Worm (Caenorhabditis elegans) whole organism, young adult: ENCODE data around the gene R01H10.4.

Source experiments
- B0019.2 ChIP-seq: fragments of 200-800 bp; sonication (Bioruptor generic); conservative IDR thresholded peaks from 2 replicates; pipeline ENCODE4 v1.3.6; 2022; ENCODE audit warnings: missing genetic modification reagents, missing genetic modification characterization, missing compliant biosample characterization
- F23B12.7 ChIP-seq: sonication (generic microtip); optimal IDR thresholded peaks from 2 replicates; lab custom pipeline; 2017; ENCODE audit warnings: missing genetic modification characterization, mild to moderate bottlenecking, missing compliant biosample characterization, antibody characterized with exemption, moderate library complexity; ENCODE audit not compliant: insufficient read depth
- F33H1.4 ChIP-seq: fragments of 200-800 bp; sonication (Bioruptor generic); IDR thresholded peaks from 2 replicates; pipeline ENCODE4 v1.3.6; 2022; ENCODE audit warnings: missing genetic modification reagents, missing genetic modification characterization, missing compliant biosample characterization
- F37B4.10 ChIP-seq: fragments of 200-800 bp; sonication (Bioruptor generic); IDR thresholded peaks from 2 replicates; pipeline ENCODE4 v1.3.6; 2022; ENCODE audit warnings: missing genetic modification characterization, missing compliant biosample characterization
- F52B5.7 ChIP-seq: sonication (generic microtip); optimal IDR thresholded peaks from 2 replicates; lab custom pipeline; 2016; ENCODE audit warnings: mild to moderate bottlenecking, missing genetic modification characterization, missing compliant biosample characterization
- F55B11.4 ChIP-seq: sonication (generic microtip); optimal IDR thresholded peaks from 2 replicates; lab custom pipeline; 2016; ENCODE audit warnings: missing compliant biosample characterization, missing genetic modification characterization, borderline replicate concordance; ENCODE audit not compliant: insufficient read depth
- Y53F4B.3 ChIP-seq: fragments of 200-800 bp; sonication (Bioruptor generic); IDR thresholded peaks from 2 replicates; pipeline ENCODE4 v1.3.6; 2022; ENCODE audit warnings: missing genetic modification reagents, missing genetic modification characterization, missing compliant biosample characterization
- Y56A3A.18 ChIP-seq: fragments of 200-800 bp; sonication (Bioruptor generic); IDR thresholded peaks from 2 replicates; pipeline ENCODE4 v1.3.6; 2022; ENCODE audit warnings: missing genetic modification reagents, missing genetic modification characterization, missing compliant biosample characterization
- akir-1 ChIP-seq: fragments of 200-800 bp; sonication (Bioruptor generic); optimal IDR thresholded peaks from 2 replicates; lab custom pipeline; 2018; ENCODE audit warnings: mild to moderate bottlenecking, missing genetic modification characterization, moderate library complexity, missing compliant biosample characterization
- aptf-3 ChIP-seq: fragments of 200-800 bp; sonication (Bioruptor generic); IDR thresholded peaks from 2 replicates; pipeline ENCODE4 v1.3.6; 2022; ENCODE audit warnings: missing genetic modification characterization, missing compliant biosample characterization
- attf-3 ChIP-seq: fragments of 200-800 bp; sonication (Bioruptor generic); conservative IDR thresholded peaks from 2 replicates; pipeline ENCODE4 v1.3.6; 2022; ENCODE audit warnings: missing genetic modification reagents, missing genetic modification characterization, missing compliant biosample characterization
- bed-1 ChIP-seq: fragments of 200-800 bp; sonication (Bioruptor generic); IDR thresholded peaks from 2 replicates; pipeline ENCODE4 v1.3.6; 2022; ENCODE audit warnings: missing genetic modification reagents, missing genetic modification characterization, missing compliant biosample characterization
- ccch-3 ChIP-seq: fragments of 200-800 bp; sonication (Bioruptor generic); optimal IDR thresholded peaks from 2 replicates; lab custom pipeline; 2018; ENCODE audit warnings: mild to moderate bottlenecking, missing genetic modification characterization, missing compliant biosample characterization
- ceh-79 ChIP-seq: sonication (generic microtip); optimal IDR thresholded peaks from 2 replicates; lab custom pipeline; 2017; ENCODE audit warnings: mild to moderate bottlenecking, missing genetic modification characterization, missing compliant biosample characterization
- chd-7 ChIP-seq: sonication (generic microtip); optimal IDR thresholded peaks from 2 replicates; lab custom pipeline; 2016; ENCODE audit warnings: mild to moderate bottlenecking, missing genetic modification characterization, moderate library complexity, missing compliant biosample characterization
- die-1 ChIP-seq: sonication (generic microtip); optimal IDR thresholded peaks from 2 replicates; lab custom pipeline; 2016; ENCODE audit warnings: missing genotype, mild to moderate bottlenecking, missing genetic modification characterization, missing compliant biosample characterization
- dox-1 ChIP-seq: fragments of 200-800 bp; sonication (Bioruptor generic); IDR thresholded peaks from 2 replicates; pipeline ENCODE4 v1.3.6; 2022; ENCODE audit warnings: missing genetic modification reagents, missing genetic modification characterization, missing compliant biosample characterization
- dpff-1 ChIP-seq: sonication (generic microtip); optimal IDR thresholded peaks from 2 replicates; lab custom pipeline; 2017; ENCODE audit warnings: mild to moderate bottlenecking, missing genetic modification characterization, missing compliant biosample characterization
- dpl-1 ChIP-seq: fragments of 150-350 bp; optimal IDR thresholded peaks from 2 replicates; lab custom pipeline; 2014; ENCODE audit warnings: missing biosample characterization, missing genetic modification reagents, missing genetic modification characterization
- efl-1 ChIP-seq: fragments of 150-350 bp; optimal IDR thresholded peaks from 2 replicates; lab custom pipeline; 2014; ENCODE audit warnings: missing biosample characterization, missing genetic modification reagents, missing genetic modification characterization
- egrh-3 ChIP-seq: fragments of 200-800 bp; sonication (Bioruptor generic); IDR thresholded peaks from 2 replicates; pipeline ENCODE4 v1.3.6; 2022; ENCODE audit warnings: missing genetic modification reagents, missing genetic modification characterization, missing compliant biosample characterization
- fkh-3 ChIP-seq: sonication (generic microtip); optimal IDR thresholded peaks from 2 replicates; lab custom pipeline; 2016; ENCODE audit warnings: mild to moderate bottlenecking, missing genetic modification characterization, missing compliant biosample characterization
- hlh-12 ChIP-seq: sonication (generic microtip); optimal IDR thresholded peaks from 2 replicates; lab custom pipeline; 2016; ENCODE audit warnings: missing genetic modification characterization, missing compliant biosample characterization
- hlh-26 ChIP-seq: fragments of 200-800 bp; sonication (Bioruptor generic); conservative IDR thresholded peaks from 2 replicates; pipeline ENCODE4 v1.3.6; 2022; ENCODE audit warnings: missing genetic modification reagents, missing genetic modification characterization, missing compliant biosample characterization
- hmg-20 ChIP-seq: fragments of 200-800 bp; sonication (Bioruptor generic); IDR thresholded peaks from 2 replicates; pipeline ENCODE4 v1.3.6; 2022; ENCODE audit warnings: missing genetic modification reagents, missing genetic modification characterization, missing compliant biosample characterization
- let-526 ChIP-seq: fragments of 200-800 bp; sonication (Bioruptor generic); IDR thresholded peaks from 2 replicates; pipeline ENCODE4 v1.3.6; 2022; ENCODE audit warnings: missing genetic modification reagents, missing genetic modification characterization, missing compliant biosample characterization
- lin-35 ChIP-seq, 3 experiments: fragments of 150-350 bp in 2 of 3; sonication (generic microtip) in 1 of 3; optimal IDR thresholded peaks; 2 replicates each; lab custom pipeline; 2014 to 2018; ENCODE audit warnings: missing biosample characterization in 3 of 3, missing genetic modification characterization in 3 of 3, missing genetic modification reagents in 3 of 3
- lin-40 ChIP-seq: sonication (generic microtip); optimal IDR thresholded peaks from 2 replicates; lab custom pipeline; 2016; ENCODE audit warnings: missing genetic modification characterization, mild to moderate bottlenecking, missing compliant biosample characterization, missing genotype, missing genetic modification reagents
- lin-54 ChIP-seq: fragments of 200-800 bp; sonication (Bioruptor generic); optimal IDR thresholded peaks from 2 replicates; lab custom pipeline; 2018; ENCODE audit warnings: mild to moderate bottlenecking, missing genetic modification characterization, missing compliant biosample characterization
- madf-3 ChIP-seq: fragments of 200-800 bp; sonication (Bioruptor generic); IDR thresholded peaks from 2 replicates; pipeline ENCODE4 v1.3.6; 2022; ENCODE audit warnings: missing genetic modification reagents, missing genetic modification characterization, missing compliant biosample characterization
- mcd-1 ChIP-seq: fragments of 200-800 bp; sonication (Bioruptor generic); IDR thresholded peaks from 2 replicates; pipeline ENCODE4 v1.3.6; 2022; ENCODE audit warnings: missing genetic modification reagents, missing genetic modification characterization, missing compliant biosample characterization
- nfyb-1 ChIP-seq: fragments of 200-800 bp; sonication (Bioruptor generic); IDR thresholded peaks from 2 replicates; pipeline ENCODE4 v1.3.6; 2022; ENCODE audit warnings: missing genetic modification reagents, missing genetic modification characterization, missing compliant biosample characterization
- nhr-179 ChIP-seq: sonication (generic microtip); optimal IDR thresholded peaks from 2 replicates; lab custom pipeline; 2016; ENCODE audit warnings: mild to moderate bottlenecking, missing genetic modification characterization, missing compliant biosample characterization
- nhr-27 ChIP-seq: fragments of 200-800 bp; sonication (Bioruptor generic); optimal IDR thresholded peaks from 2 replicates; lab custom pipeline; 2018; ENCODE audit warnings: mild to moderate bottlenecking, missing genetic modification characterization, moderate library complexity, missing compliant biosample characterization
- pha-4 ChIP-seq: fragments of 150-350 bp; sonication (generic microtip); optimal IDR thresholded peaks from 2 replicates; lab custom pipeline; 2014; ENCODE audit warnings: missing biosample characterization, missing genetic modification reagents, missing genetic modification characterization
- sptf-2 ChIP-seq: fragments of 200-800 bp; sonication (Bioruptor generic); optimal IDR thresholded peaks from 2 replicates; lab custom pipeline; 2018; ENCODE audit warnings: mild to moderate bottlenecking, missing genetic modification characterization, missing compliant biosample characterization
- unc-130 ChIP-seq: sonication (generic microtip); optimal IDR thresholded peaks from 2 replicates; lab custom pipeline; 2016; ENCODE audit warnings: missing genetic modification reagents, missing genetic modification characterization, missing compliant biosample characterization
- unc-62 ChIP-seq: fragments of 150-350 bp; optimal IDR thresholded peaks from 2 replicates; lab custom pipeline; 2014; ENCODE audit warnings: missing biosample characterization, missing genetic modification reagents, missing genetic modification characterization
- zfh-2 ChIP-seq: fragments of 200-800 bp; sonication (Bioruptor generic); conservative IDR thresholded peaks from 2 replicates; pipeline ENCODE4 v1.3.6; 2022; ENCODE audit warnings: missing genetic modification reagents, missing genetic modification characterization, missing compliant biosample characterization
- zim-3 ChIP-seq: sonication (generic microtip); optimal IDR thresholded peaks from 2 replicates; lab custom pipeline; 2017; ENCODE audit warnings: mild to moderate bottlenecking, missing genetic modification characterization, moderate library complexity, missing compliant biosample characterization
- ztf-18 ChIP-seq: sonication (generic microtip); optimal IDR thresholded peaks from 2 replicates; lab custom pipeline; 2016; ENCODE audit warnings: missing genotype, mild to moderate bottlenecking, missing genetic modification characterization, missing compliant biosample characterization

The R01H10.4 gene

ce11 chrIII:10248441-10249137 lies 6.0 kb upstream of the R01H10.4 start, which contains the start of the genes div-1 and cor-1:
Gene div-1, minus strand, starts transcription at chrIII:10248559.
Gene cor-1, plus strand, starts transcription at chrIII:10249111.
- peak; percentile 83 for TF ChIP-seq zfh-2
- peak; percentile 31 for TF ChIP-seq dpl-1 (GFP tag; lab: Kevin White, UChicago)
- peak; percentile 5 for TF ChIP-seq ztf-18 (tag; lab: Kevin White, UChicago)
- peak; percentile 47 for TF ChIP-seq efl-1
- peak; percentile 93 for TF ChIP-seq mcd-1 (GFP tag; lab: Robert Waterston, UW)
- TF ChIP-seq lin-35 (GFP tag; optimal IDR thresholded peaks at IDR 0.05; lab: Kevin White, UChicago), result peak in 1 of 3 experiments; percentile 36
- TF ChIP-seq akir-1, result no peak
- TF ChIP-seq dox-1 (GFP tag; lab: Robert Waterston, UW), result 0 out of 2 replicates have a peak, but pooled peaks have one; percentile 9
- peak; percentile 52 for TF ChIP-seq lin-54 (GFP tag; lab: Kevin White, UChicago)
- no peak for TF ChIP-seq F52B5.7 (tag; lab: Kevin White, UChicago)
- TF ChIP-seq attf-3, result no peak
- no peak for TF ChIP-seq Y56A3A.18 (GFP tag; lab: Robert Waterston, UW)
- TF ChIP-seq egrh-3 (GFP tag; lab: Robert Waterston, UW), result peak; percentile 29; the same call in 1 of the 2 replicates
- TF ChIP-seq, all 124 proteins: peak for 9

DNA sequence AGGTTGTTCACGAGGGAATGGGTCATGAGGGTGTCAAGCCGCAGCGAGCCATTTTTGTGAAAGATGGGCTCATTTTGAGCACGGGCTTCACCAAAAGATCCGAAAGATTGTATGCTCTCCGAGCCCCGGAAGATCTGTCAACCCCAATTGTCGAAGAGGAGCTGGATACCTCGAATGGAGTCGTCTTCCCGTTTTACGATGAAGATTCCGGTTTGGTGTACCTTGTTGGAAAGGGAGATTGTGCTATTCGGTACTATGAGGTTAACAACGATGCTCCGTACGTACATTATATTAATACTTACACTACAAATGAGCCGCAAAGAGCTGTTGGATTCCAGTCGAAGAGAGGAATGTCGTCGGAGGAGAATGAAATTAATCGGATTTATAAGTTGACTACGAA lies 3.5 kb upstream of the R01H10.4 start:
- TF ChIP-seq chd-7 (tag; lab: Kevin White, UChicago) (no peak), B0019.2 (GFP tag; lab: Robert Waterston, UW) (no peak), die-1 (tag; lab: Kevin White, UChicago) (no peak), dpff-1 (tag; lab: Kevin White, UChicago) (no peak), F33H1.4 (no peak), fkh-3 (tag; lab: Kevin White, UChicago) (no peak), pha-4 (tag; lab: Kevin White, UChicago) (no peak), unc-62 (GFP tag; lab: Kevin White, UChicago) (no peak), F55B11.4 (no peak), nfyb-1 (GFP tag; lab: Robert Waterston, UW) (no peak), hlh-12 (tag; lab: Kevin White, UChicago) (no peak), attf-3 (no peak), ceh-79 (tag; lab: Kevin White, UChicago) (no peak), bed-1 (GFP tag; lab: Robert Waterston, UW) (no peak), F37B4.10 (GFP tag; lab: Robert Waterston, UW) (no peak), lin-40 (tag; lab: Kevin White, UChicago) (no peak), aptf-3 (GFP tag; lab: Robert Waterston, UW) (no peak), efl-1 (no peak), lin-54 (GFP tag; lab: Kevin White, UChicago) (no peak), unc-130 (GFP tag; lab: Kevin White, UChicago) (no peak)
- TF ChIP-seq, all 124 proteins: peak for 0

- TF ChIP-seq madf-3 (GFP tag; lab: Robert Waterston, UW), result no peak
- TF ChIP-seq sptf-2 (GFP tag; lab: Kevin White, UChicago), result no peak
- no peak for TF ChIP-seq F23B12.7 (tag; lab: Kevin White, UChicago)
- TF ChIP-seq dpl-1 (GFP tag; lab: Kevin White, UChicago), result no peak
- no peak for TF ChIP-seq fkh-3 (tag; lab: Kevin White, UChicago)
- TF ChIP-seq egrh-3 (GFP tag; lab: Robert Waterston, UW), result peak; percentile 26; the same call in 1 of the 2 replicates
- no peak for TF ChIP-seq Y53F4B.3 (GFP tag; lab: Robert Waterston, UW)
- no peak for TF ChIP-seq hlh-26
- no peak for TF ChIP-seq ccch-3 (GFP tag; lab: Kevin White, UChicago)
- no peak for TF ChIP-seq let-526 (GFP tag; lab: Robert Waterston, UW)
- no peak for TF ChIP-seq nhr-179 (tag; lab: Kevin White, UChicago)
- no peak for TF ChIP-seq hmg-20 (GFP tag; lab: Robert Waterston, UW)
- TF ChIP-seq zim-3, result no peak
- peak; percentile 63 for TF ChIP-seq zfh-2
- TF ChIP-seq nhr-27, result no peak
Observed at ce11 chrIII:10253334-10253733, 1.3 kb upstream of the R01H10.4 start.
